Worm (Caenorhabditis elegans) whole organism, late embryonic: ENCODE data around the gene C23G10.10.

Experiments used
- nfya-1 ChIP-seq: sonication (generic microtip); optimal IDR thresholded peaks from 2 replicates; lab custom pipeline; 2017; ENCODE audit warnings: missing genetic modification characterization, mild to moderate bottlenecking, missing compliant biosample characterization, antibody characterized with exemption, moderate library complexity
- pha-4 ChIP-seq: fragments of 150-350 bp; optimal IDR thresholded peaks from 2 replicates; lab custom pipeline; 2018; ENCODE audit warnings: missing biosample characterization, missing genetic modification reagents, missing genetic modification characterization
- tbx-2 ChIP-seq: sonication (generic microtip); optimal IDR thresholded peaks from 2 replicates; lab custom pipeline; 2016; ENCODE audit warnings: missing genetic modification characterization, missing compliant biosample characterization

DNA sequence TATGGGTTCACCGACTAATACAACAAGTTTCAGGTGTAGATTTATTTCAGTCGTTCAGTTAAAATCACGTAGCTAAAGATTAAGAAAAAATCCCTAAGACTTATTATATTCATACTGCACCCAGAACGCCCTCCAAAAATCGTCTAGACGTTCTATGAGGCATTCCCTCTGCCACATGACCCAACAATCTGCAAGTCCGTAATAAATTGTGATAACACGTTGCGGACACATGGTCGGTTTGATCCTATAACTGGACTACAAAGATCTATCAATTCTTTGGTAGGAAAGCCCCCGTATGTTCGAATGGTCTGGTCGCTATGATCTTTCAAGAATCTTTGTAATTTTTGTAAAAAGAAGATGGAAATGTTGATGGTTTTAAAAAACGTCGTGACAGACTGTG lies 2.1 kb upstream of the C23G10.10 start:
- TF ChIP-seq tbx-2 (tag; lab: Kevin White, UChicago) (no peak), nfya-1 (no peak), pha-4 (tag; lab: Kevin White, UChicago) (no peak)
